Fruit fly (Drosophila melanogaster) whole organism, embryonic: Measurements from ENCODE around the gene CG1416.

Source experiments
- Bteb2 ChIP-seq: fragments of 200-800 bp; sonication (Bioruptor generic); optimal IDR thresholded peaks from 2 replicates; lab custom pipeline; 2016; ENCODE audit warnings: missing biosample characterization, missing genetic modification characterization
- CG10431 ChIP-seq: fragments of 200-800 bp; sonication (Bioruptor generic); optimal IDR thresholded peaks from 3 replicates; lab custom pipeline; 2018; ENCODE audit warnings: missing biosample characterization, mild to moderate bottlenecking, missing genetic modification characterization
- CG14965 ChIP-seq: fragments of 200-800 bp; sonication (Bioruptor generic); optimal IDR thresholded peaks from 2 replicates; lab custom pipeline; 2016; ENCODE audit warnings: missing biosample characterization, missing genetic modification characterization, borderline replicate concordance
- CG1603 ChIP-seq: fragments of 200-800 bp; sonication (Bioruptor generic); optimal IDR thresholded peaks from 2 replicates; lab custom pipeline; 2019; ENCODE audit warnings: missing biosample characterization, mild to moderate bottlenecking, missing genetic modification characterization, moderate library complexity
- CG17612 ChIP-seq: fragments of 200-800 bp; sonication (Bioruptor generic); IDR thresholded peaks from 2 replicates; pipeline ENCODE4 v1.3.6; 2022; ENCODE audit warnings: missing biosample characterization, missing genetic modification characterization
- CG18262 ChIP-seq: fragments of 200-800 bp; optimal IDR thresholded peaks from 3 replicates; lab custom pipeline; 2019; ENCODE audit warnings: missing biosample characterization, mild to moderate bottlenecking, missing genetic modification characterization, moderate library complexity
- CG18619 ChIP-seq: fragments of 200-800 bp; sonication (Bioruptor generic); optimal IDR thresholded peaks from 3 replicates; lab custom pipeline; 2017; ENCODE audit warnings: missing biosample characterization, mild to moderate bottlenecking, missing genetic modification characterization
- CG18764 ChIP-seq: fragments of 200-800 bp; sonication (Bioruptor generic); optimal IDR thresholded peaks from 3 replicates; lab custom pipeline; 2016; ENCODE audit warnings: missing biosample characterization, missing genetic modification characterization
- CG2116 ChIP-seq: fragments of 200-800 bp; sonication (Bioruptor generic); optimal IDR thresholded peaks from 3 replicates; lab custom pipeline; 2018; ENCODE audit warnings: missing biosample characterization, mild to moderate bottlenecking, missing genetic modification characterization
- CG2120 ChIP-seq: fragments of 200-800 bp; sonication (Bioruptor generic); optimal IDR thresholded peaks from 3 replicates; lab custom pipeline; 2016; ENCODE audit warnings: missing biosample characterization, missing genetic modification characterization
- CG31441 ChIP-seq: fragments of 200-800 bp; sonication (Bioruptor generic); IDR thresholded peaks from 2 replicates; pipeline ENCODE4 v1.3.6; 2022; ENCODE audit warnings: missing biosample characterization, missing genetic modification characterization
- CG32767 ChIP-seq: fragments of 200-800 bp; sonication (Bioruptor generic); IDR thresholded peaks from 2 replicates; pipeline ENCODE4 v1.3.6; 2022; ENCODE audit warnings: missing biosample characterization, missing genetic modification characterization
- CG33213 ChIP-seq: fragments of 200-800 bp; sonication (Bioruptor generic); optimal IDR thresholded peaks from 3 replicates; lab custom pipeline; 2016; ENCODE audit warnings: missing biosample characterization, missing genetic modification characterization
- CG3726 ChIP-seq: fragments of 200-800 bp; sonication (Bioruptor generic); IDR thresholded peaks from 3 replicates; pipeline ENCODE4, ENCODE4 v1.3.6; 2022; ENCODE audit warnings: missing biosample characterization, missing genetic modification characterization
- CG4360 ChIP-seq: fragments of 200-800 bp; sonication (Bioruptor generic); IDR thresholded peaks from 2 replicates; pipeline ENCODE4 v1.3.6; 2022; ENCODE audit warnings: missing biosample characterization, missing genetic modification characterization
- CG43689 ChIP-seq: fragments of 200-800 bp; sonication (Bioruptor generic); IDR thresholded peaks from 2 replicates; pipeline ENCODE4 v1.3.6; 2022; ENCODE audit warnings: missing biosample characterization, missing genetic modification characterization
- CG7357 ChIP-seq: fragments of 200-800 bp; sonication (Bioruptor generic); IDR thresholded peaks from 3 replicates; pipeline ENCODE4 v1.3.6; 2022; ENCODE audit warnings: missing biosample characterization, missing genetic modification characterization
- CG7839 ChIP-seq: fragments of 200-800 bp; sonication (Bioruptor generic); optimal IDR thresholded peaks from 3 replicates; lab custom pipeline; 2018; ENCODE audit warnings: missing biosample characterization, mild to moderate bottlenecking, missing genetic modification characterization, moderate library complexity
- CG8290 ChIP-seq, 3 experiments: fragments of 200-800 bp; sonication (Bioruptor generic); optimal IDR thresholded peaks; 2 replicates each; lab custom pipeline; 2016 to 2019; ENCODE audit warnings: missing biosample characterization in 3 of 3, missing genetic modification characterization in 3 of 3, mild to moderate bottlenecking in 2 of 3, moderate library complexity in 1 of 3
- CG8944 ChIP-seq: fragments of 200-800 bp; sonication (Bioruptor generic); optimal IDR thresholded peaks from 3 replicates; lab custom pipeline; 2016; ENCODE audit warnings: missing biosample characterization, missing genetic modification characterization
- Camta ChIP-seq: fragments of 200-800 bp; sonication (Bioruptor generic); optimal IDR thresholded peaks from 2 replicates; lab custom pipeline; 2016; ENCODE audit warnings: missing biosample characterization, missing genetic modification characterization
- CkIIα-i1 ChIP-seq: fragments of 200-800 bp; sonication (Bioruptor generic); IDR thresholded peaks from 2 replicates; pipeline ENCODE4 v1.3.6; 2022; ENCODE audit warnings: missing biosample characterization, missing genetic modification characterization
- D ChIP-seq, 2 experiments: fragments of 200-800 bp in 1 of 2; fragments of >200 bp in 1 of 2; sonication (Bioruptor generic) in 1 of 2; optimal IDR thresholded peaks; 2 replicates in 1 of 2; 3 replicates in 1 of 2; lab custom pipeline; 2017; ENCODE audit warnings: mild to moderate bottlenecking in 1 of 2, missing biosample characterization in 1 of 2, missing genetic modification characterization in 1 of 2, missing genetic modification reagents in 1 of 2
- Hey ChIP-seq: fragments of 200-800 bp; sonication (Bioruptor generic); optimal IDR thresholded peaks from 3 replicates; lab custom pipeline; 2018; ENCODE audit warnings: missing biosample characterization, mild to moderate bottlenecking, missing genetic modification characterization
- Kr ChIP-seq: fragments of 200-800 bp; sonication (Bioruptor generic); optimal IDR thresholded peaks from 2 replicates; lab custom pipeline; 2017; ENCODE audit warnings: missing biosample characterization, mild to moderate bottlenecking, missing genetic modification characterization
- Lim3 ChIP-seq: fragments of 200-800 bp; sonication (Bioruptor generic); IDR thresholded peaks from 2 replicates; pipeline ENCODE4 v1.3.6; 2022; ENCODE audit warnings: missing biosample characterization, missing genetic modification characterization
- NfI ChIP-seq: fragments of 200-800 bp; sonication (Bioruptor generic); optimal IDR thresholded peaks from 3 replicates; lab custom pipeline; 2018; ENCODE audit warnings: missing biosample characterization, mild to moderate bottlenecking, missing genetic modification characterization, moderate library complexity
- Ssrp ChIP-seq: fragments of 200-800 bp; sonication (Bioruptor generic); optimal IDR thresholded peaks from 2 replicates; lab custom pipeline; 2018; ENCODE audit warnings: missing biosample characterization, mild to moderate bottlenecking, missing genetic modification characterization, moderate library complexity
- Xbp1 ChIP-seq: fragments of 200-800 bp; sonication (Bioruptor generic); optimal IDR thresholded peaks from 3 replicates; lab custom pipeline; 2016; ENCODE audit warnings: missing biosample characterization, mild to moderate bottlenecking, missing genetic modification characterization
- ap ChIP-seq: fragments of 200-800 bp; sonication (Bioruptor generic); IDR thresholded peaks from 2 replicates; pipeline ENCODE4 v1.3.6; 2022; ENCODE audit warnings: missing biosample characterization, missing genetic modification characterization
- az2 ChIP-seq: fragments of 200-800 bp; sonication (Bioruptor generic); optimal IDR thresholded peaks from 3 replicates; lab custom pipeline; 2016; ENCODE audit warnings: missing biosample characterization, missing genetic modification characterization
- bcd ChIP-seq: fragments of 200-800 bp; sonication (Bioruptor generic); optimal IDR thresholded peaks from 2 replicates; lab custom pipeline; 2017; ENCODE audit warnings: missing biosample characterization, mild to moderate bottlenecking, missing genetic modification characterization
- cad ChIP-seq: fragments of >200 bp; optimal IDR thresholded peaks from 2 replicates; lab custom pipeline; 2017; ENCODE audit warnings: missing biosample characterization, missing genetic modification characterization
- crol ChIP-seq: fragments of 200-800 bp; sonication (Bioruptor generic); IDR thresholded peaks from 2 replicates; pipeline ENCODE4 v1.3.6; 2022; ENCODE audit warnings: missing biosample characterization, missing genetic modification characterization
- en ChIP-seq: fragments of 200-800 bp; sonication (Bioruptor generic); optimal IDR thresholded peaks from 2 replicates; lab custom pipeline; 2016; ENCODE audit warnings: missing biosample characterization, missing genetic modification characterization
- fru ChIP-seq: fragments of >200 bp; optimal IDR thresholded peaks from 2 replicates; lab custom pipeline; 2017
- ftz-f1 ChIP-seq: fragments of 200-800 bp; sonication (Bioruptor generic); optimal IDR thresholded peaks from 2 replicates; lab custom pipeline; 2016; ENCODE audit warnings: missing biosample characterization, missing genetic modification characterization
- hth ChIP-seq: fragments of >200 bp; optimal IDR thresholded peaks from 2 replicates; lab custom pipeline; 2017; ENCODE audit warnings: inconsistent platforms
- inv ChIP-seq: fragments of 200-800 bp; sonication (Bioruptor generic); IDR thresholded peaks from 2 replicates; pipeline ENCODE4 v1.3.6; 2022; ENCODE audit warnings: missing biosample characterization, missing genetic modification characterization; ENCODE audit not compliant: partially characterized antibody
- lilli ChIP-seq: fragments of 200-800 bp; sonication (Bioruptor generic); optimal IDR thresholded peaks from 3 replicates; lab custom pipeline; 2016; ENCODE audit warnings: missing biosample characterization, missing genetic modification characterization
- maf-S ChIP-seq: fragments of 200-800 bp; sonication (Bioruptor generic); optimal IDR thresholded peaks from 2 replicates; lab custom pipeline; 2016; ENCODE audit warnings: missing biosample characterization, missing genetic modification characterization
- mam ChIP-seq: fragments of 200-800 bp; sonication (Bioruptor generic); optimal IDR thresholded peaks from 3 replicates; lab custom pipeline; 2016; ENCODE audit warnings: missing biosample characterization, missing genetic modification characterization
- mirr ChIP-seq: fragments of 200-800 bp; sonication (Bioruptor generic); optimal IDR thresholded peaks from 3 replicates; lab custom pipeline; 2018; ENCODE audit warnings: missing biosample characterization, mild to moderate bottlenecking, missing genetic modification characterization
- mld ChIP-seq: fragments of 200-800 bp; sonication (Bioruptor generic); IDR thresholded peaks from 3 replicates; pipeline ENCODE4 v1.3.6; 2022; ENCODE audit warnings: missing biosample characterization, missing genetic modification characterization; ENCODE audit not compliant: partially characterized antibody
- org-1 ChIP-seq: fragments of 200-800 bp; sonication (Bioruptor generic); optimal IDR thresholded peaks from 2 replicates; lab custom pipeline; 2017; ENCODE audit warnings: missing biosample characterization, missing genetic modification characterization
- phol ChIP-seq: fragments of 200-800 bp; sonication (Bioruptor generic); optimal IDR thresholded peaks from 3 replicates; lab custom pipeline; 2018; ENCODE audit warnings: missing biosample characterization, mild to moderate bottlenecking, missing genetic modification characterization, moderate library complexity
- ranshi ChIP-seq: fragments of 200-800 bp; sonication (Bioruptor generic); IDR thresholded peaks from 2 replicates; pipeline ENCODE4 v1.3.6; 2022; ENCODE audit warnings: missing biosample characterization, missing genetic modification characterization
- rib ChIP-seq: fragments of 200-800 bp; sonication (Bioruptor generic); IDR thresholded peaks from 2 replicates; pipeline ENCODE4 v1.3.6; 2022; ENCODE audit warnings: missing biosample characterization, missing genetic modification characterization
- sqz ChIP-seq: fragments of 200-800 bp; sonication (Bioruptor generic); optimal IDR thresholded peaks from 3 replicates; lab custom pipeline; 2018; ENCODE audit warnings: missing biosample characterization, mild to moderate bottlenecking, missing genetic modification characterization
- tio ChIP-seq: fragments of 200-800 bp; sonication (Bioruptor generic); optimal IDR thresholded peaks from 2 replicates; lab custom pipeline; 2017; ENCODE audit warnings: missing biosample characterization, missing genetic modification characterization, inconsistent platforms
- ttk ChIP-seq: fragments of 200-800 bp; sonication (Bioruptor generic); IDR thresholded peaks from 2 replicates; pipeline ENCODE4 v2.1.2; 2022; ENCODE audit warnings: missing biosample characterization, missing genetic modification characterization

Gene CG1416

dm6 chr2L:21789456-21790065 is 31.8 kb downstream of the CG1416 start:
- no peak for TF ChIP-seq CG18764 (GFP tag; lab: Kevin White, UChicago)
- peak; percentile 84 for TF ChIP-seq CG8290 (GFP tag; optimal IDR thresholded peaks at IDR 0.05; lab: Kevin White, UChicago)
- TF ChIP-seq CG8290 (tag; optimal IDR thresholded peaks at IDR 0.05; lab: Kevin White, UChicago): peak; percentile 2 to 6
- TF ChIP-seq fru (lab: Kevin White, UChicago): no peak
- TF ChIP-seq CG8944 (GFP tag; lab: Kevin White, UChicago): no peak
- peak; percentile 74 for TF ChIP-seq cad (GFP tag; lab: Kevin White, UChicago)
- no peak for TF ChIP-seq en (GFP tag; lab: Kevin White, UChicago)
- TF ChIP-seq crol (GFP tag; lab: Robert Waterston, UW): peak; percentile 42; the same call in 1 of the 2 replicates
- no peak for TF ChIP-seq NfI (GFP tag; lab: Kevin White, UChicago)
- TF ChIP-seq Ssrp (tag; lab: Kevin White, UChicago): peak; percentile 15
- peak; percentile 32; the same call in 1 of the 2 replicates for TF ChIP-seq CG31441
- no peak for TF ChIP-seq Lim3
- no peak for TF ChIP-seq CG18619 (GFP tag; lab: Kevin White, UChicago)
- TF ChIP-seq sqz (GFP tag; lab: Kevin White, UChicago): no peak
- TF ChIP-seq CG4360 (GFP tag; lab: Robert Waterston, UW): 0 out of 2 replicates have a peak, but pooled peaks have one; percentile 28
- TF ChIP-seq mirr (GFP tag; lab: Kevin White, UChicago): peak; percentile 34
- TF ChIP-seq ap (GFP tag; lab: Robert Waterston, UW): no peak
- no peak for TF ChIP-seq CG7357 (GFP tag; lab: Robert Waterston, UW)
- TF ChIP-seq maf-S (GFP tag; lab: Kevin White, UChicago): no peak
- no peak for TF ChIP-seq CkIIα-i1 (GFP tag; lab: Robert Waterston, UW)
- TF ChIP-seq ttk (GFP tag; lab: Robert Waterston, UW): no peak
- TF ChIP-seq CG7839 (tag; lab: Kevin White, UChicago): peak; percentile 48
- peak; percentile 2 for TF ChIP-seq az2 (GFP tag; lab: Kevin White, UChicago)
- peak; percentile 14 for TF ChIP-seq CG18262 (tag; lab: Kevin White, UChicago)
- peak; percentile 1 for TF ChIP-seq tio
- no peak for TF ChIP-seq inv (GFP tag; lab: Robert Waterston, UW)
- no peak for TF ChIP-seq CG17612 (GFP tag; lab: Robert Waterston, UW)
- no peak for TF ChIP-seq CG43689 (GFP tag; lab: Robert Waterston, UW)
- no peak for TF ChIP-seq mam (GFP tag; lab: Kevin White, UChicago)
- no peak for TF ChIP-seq org-1
- TF ChIP-seq hth (lab: Kevin White, UChicago): peak; percentile 94
- TF ChIP-seq CG10431 (GFP tag; lab: Kevin White, UChicago): no peak
- TF ChIP-seq phol (tag; lab: Kevin White, UChicago): peak; percentile 27
- no peak for TF ChIP-seq CG14965 (GFP tag; lab: Kevin White, UChicago)
- no peak for TF ChIP-seq CG33213 (GFP tag; lab: Kevin White, UChicago)
- TF ChIP-seq Xbp1 (GFP tag; lab: Kevin White, UChicago): peak; percentile 9
- TF ChIP-seq CG1603 (tag; lab: Kevin White, UChicago): no peak
- TF ChIP-seq Kr: peak; percentile 7
- peak; percentile 38 for TF ChIP-seq CG2120 (GFP tag; lab: Kevin White, UChicago)
- TF ChIP-seq ranshi (GFP tag; lab: Robert Waterston, UW): no peak
- TF ChIP-seq Bteb2: no peak
- TF ChIP-seq ftz-f1: no peak
- TF ChIP-seq mld (GFP tag; lab: Robert Waterston, UW): no peak
- peak; percentile 15 for TF ChIP-seq bcd
- peak; percentile 14 for TF ChIP-seq Hey (tag; lab: Kevin White, UChicago)
- no peak for TF ChIP-seq rib (GFP tag; lab: Robert Waterston, UW)
- no peak for TF ChIP-seq CG2116 (GFP tag; lab: Kevin White, UChicago)
- TF ChIP-seq CG3726 (GFP tag; lab: Robert Waterston, UW): no peak
- TF ChIP-seq CG32767: 0 out of 2 replicates have a peak, but pooled peaks have one; percentile 21
- TF ChIP-seq Camta (GFP tag; lab: Kevin White, UChicago): no peak
- TF ChIP-seq lilli (GFP tag; lab: Kevin White, UChicago): no peak
- no peak for TF ChIP-seq D (optimal IDR thresholded peaks at IDR 0.05; lab: Kevin White, UChicago)
- TF ChIP-seq D (GFP tag; optimal IDR thresholded peaks at IDR 0.05; lab: Kevin White, UChicago): peak; percentile 2
